Worm (Caenorhabditis elegans): ENCODE results near the gene ptr-4.

- TF ChIP-seq flt-1 (GFP tag; IDR thresholded peaks at IDR 0.05), result no peak
- no peak for TF ChIP-seq tab-1 (GFP tag; IDR thresholded peaks at IDR 0.05)
- no peak for TF ChIP-seq ztf-29 (GFP tag; IDR thresholded peaks at IDR 0.05)
Observed at ce11 chrX:6085824-6086223, 20.0 kb upstream of the ptr-4 start, which contains the start of gene C45B2.1.

Measured in whole organism, midembryonic.